Worm (Caenorhabditis elegans): ENCODE measurements around the gene T20B3.1.

Gene T20B3.1

DNA sequence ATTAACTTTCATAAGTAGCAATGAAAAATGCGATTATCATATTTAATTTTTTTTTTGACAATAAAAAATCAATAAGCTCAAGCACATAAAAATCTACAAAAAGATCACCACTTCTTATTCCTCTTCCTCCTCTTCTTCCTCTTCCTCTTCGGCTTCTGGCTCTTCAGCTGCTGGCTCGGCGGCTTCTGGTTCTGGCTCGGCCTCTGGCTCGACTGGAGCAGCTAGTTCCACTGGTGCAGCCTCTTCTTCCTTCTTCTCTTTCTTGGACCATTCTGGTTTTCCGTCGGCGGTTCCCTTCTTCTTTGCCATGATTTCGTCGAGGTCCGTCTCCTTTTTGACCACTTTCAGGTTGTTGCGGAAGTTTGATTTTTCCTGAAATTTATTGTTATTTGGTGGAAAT, 18.3 kb downstream of the T20B3.1 start:
- TF ChIP-seq lin-32 (GFP tag; optimal IDR thresholded peaks at IDR 0.05) = no peak
- no peak for TF ChIP-seq mep-1 (tag; optimal IDR thresholded peaks at IDR 0.05)

DNA sequence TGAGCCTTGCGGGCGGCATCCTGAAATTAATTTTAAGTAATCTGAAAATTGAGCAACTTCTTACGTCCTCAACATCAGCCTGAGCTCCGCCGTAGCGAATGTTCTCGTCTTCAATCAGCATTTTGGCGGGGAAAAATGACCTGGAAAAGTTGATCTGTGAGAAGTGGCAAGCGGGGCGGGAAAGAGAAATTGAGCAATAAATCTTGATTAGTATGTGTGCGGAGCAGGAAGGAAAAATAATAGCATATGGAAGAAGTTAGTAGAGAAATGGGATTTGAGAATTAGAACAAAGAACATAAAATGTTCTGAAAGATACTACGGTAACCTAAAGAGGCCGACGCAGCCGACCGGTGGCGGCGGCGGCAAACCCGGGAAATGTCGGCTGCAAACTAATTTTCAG, 19.6 kb downstream of the T20B3.1 start, which contains the start of gene tni-3:
Gene tni-3, minus strand, starts transcription at position 140 of the 400 bp plus-strand sequence.
- TF ChIP-seq drap-1 (GFP tag; optimal IDR thresholded peaks at IDR 0.05) = no peak

DNA sequence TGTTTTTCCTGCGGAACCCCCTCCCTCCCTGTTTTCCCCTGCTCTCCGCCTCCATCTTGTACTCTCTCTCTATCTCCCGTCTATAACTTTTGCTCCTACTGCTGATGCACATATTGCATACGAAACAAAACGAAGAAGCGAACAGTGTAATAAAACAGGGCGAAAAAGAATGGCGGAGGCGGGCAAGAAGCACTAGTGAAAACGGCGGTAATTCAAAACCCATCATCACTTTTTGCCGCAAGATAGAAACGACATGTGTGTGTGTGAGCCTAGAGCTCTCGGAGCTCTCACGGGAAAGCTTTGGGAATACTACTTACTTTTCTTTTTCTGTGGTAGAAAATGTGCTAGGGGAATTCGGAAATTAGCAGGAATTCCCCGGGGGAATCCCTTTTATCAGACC, 20.7 kb downstream of the T20B3.1 start:
- TF ChIP-seq elt-1 (tag; optimal IDR thresholded peaks at IDR 0.05; ENCODE audit: borderline replicate concordance, insufficient read depth) = no peak
- no peak for TF ChIP-seq ham-2 (GFP tag; optimal IDR thresholded peaks at IDR 0.05)
- no peak for TF ChIP-seq nhr-12 (tag; optimal IDR thresholded peaks at IDR 0.05)
- TF ChIP-seq flh-1 (GFP tag; optimal IDR thresholded peaks at IDR 0.05) = no peak
- no peak for TF ChIP-seq pha-4 (tag; optimal IDR thresholded peaks at IDR 0.05)
- TF ChIP-seq unc-120 (tag; optimal IDR thresholded peaks at IDR 0.05; ENCODE audit: poor library complexity, severe bottlenecking) = no peak
- no peak for TF ChIP-seq drap-1 (GFP tag; optimal IDR thresholded peaks at IDR 0.05)
- TF ChIP-seq nhr-76 (tag; optimal IDR thresholded peaks at IDR 0.05) = no peak
- no peak for TF ChIP-seq nhr-28 (tag; optimal IDR thresholded peaks at IDR 0.05)
- no peak for TF ChIP-seq mab-5 (tag; optimal IDR thresholded peaks at IDR 0.05)
- no peak for TF ChIP-seq blmp-1 (tag; optimal IDR thresholded peaks at IDR 0.05)
- TF ChIP-seq hlh-1 (tag; optimal IDR thresholded peaks at IDR 0.05) = no peak
- no peak for TF ChIP-seq ceh-43 (GFP tag; optimal IDR thresholded peaks at IDR 0.05)

DNA sequence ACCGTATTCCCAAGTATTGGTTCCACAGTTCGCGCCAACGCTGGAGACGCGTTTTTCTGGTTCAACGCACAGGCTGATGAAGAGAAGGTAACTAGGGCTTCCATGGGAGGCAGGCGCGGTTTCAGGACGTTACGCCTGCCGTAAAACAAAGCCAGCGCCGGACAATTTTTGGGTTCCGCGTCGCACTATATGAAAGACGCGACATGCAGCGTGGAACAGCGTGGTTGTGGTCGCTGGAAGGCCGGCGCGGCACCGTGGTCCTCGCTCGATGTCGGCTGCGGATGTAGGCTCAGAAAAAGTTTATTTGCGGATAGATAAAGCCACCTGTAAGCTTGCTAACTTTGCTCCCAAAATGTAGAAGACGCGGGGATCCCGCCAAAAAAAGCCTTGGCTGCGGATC, 23.1 kb downstream of the T20B3.1 start:
- TF ChIP-seq tbx-8 (GFP tag; optimal IDR thresholded peaks at IDR 0.05) (no peak), drap-1 (GFP tag; optimal IDR thresholded peaks at IDR 0.05) (no peak), unc-120 (tag; optimal IDR thresholded peaks at IDR 0.05; ENCODE audit: poor library complexity, severe bottlenecking) (no peak), bed-3 (GFP tag; optimal IDR thresholded peaks at IDR 0.05) (no peak), lin-13 (tag; optimal IDR thresholded peaks at IDR 0.05) (no peak)

DNA sequence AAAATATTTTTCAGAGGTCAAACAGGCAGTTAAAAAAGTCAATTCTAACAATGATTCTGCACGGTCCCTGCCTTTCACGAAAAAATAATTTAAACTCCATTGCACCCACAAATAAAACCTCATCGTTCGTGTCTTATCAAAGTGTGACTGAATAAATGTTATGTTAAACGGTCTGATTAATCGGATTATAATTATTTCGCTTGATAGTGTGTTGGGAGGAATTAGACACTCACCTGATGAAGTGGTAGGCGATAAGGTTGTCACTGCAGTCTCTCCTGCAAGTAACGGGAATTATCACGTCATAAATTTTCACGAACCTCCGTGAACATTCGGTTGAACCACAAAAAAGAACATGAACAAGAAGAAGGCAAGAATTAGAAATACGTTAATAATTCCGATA, 24.9 kb downstream of the T20B3.1 start:
- TF ChIP-seq ham-2 (GFP tag; optimal IDR thresholded peaks at IDR 0.05) (no peak), nhr-28 (tag; optimal IDR thresholded peaks at IDR 0.05) (no peak), mab-5 (tag; optimal IDR thresholded peaks at IDR 0.05) (no peak), sptf-1 (tag; optimal IDR thresholded peaks at IDR 0.05) (no peak), pha-4 (tag; optimal IDR thresholded peaks at IDR 0.05) (no peak), elt-3 (tag; optimal IDR thresholded peaks at IDR 0.05) (no peak), unc-62 (GFP tag; optimal IDR thresholded peaks at IDR 0.05) (no peak), flh-1 (GFP tag; optimal IDR thresholded peaks at IDR 0.05) (no peak), zip-8 (tag; optimal IDR thresholded peaks at IDR 0.05) (no peak), nhr-12 (tag; optimal IDR thresholded peaks at IDR 0.05) (no peak), ztf-11 (tag; optimal IDR thresholded peaks at IDR 0.05) (no peak), sem-2 (GFP tag; optimal IDR thresholded peaks at IDR 0.05) (no peak), ceh-83 (GFP tag; optimal IDR thresholded peaks at IDR 0.05) (no peak)

DNA sequence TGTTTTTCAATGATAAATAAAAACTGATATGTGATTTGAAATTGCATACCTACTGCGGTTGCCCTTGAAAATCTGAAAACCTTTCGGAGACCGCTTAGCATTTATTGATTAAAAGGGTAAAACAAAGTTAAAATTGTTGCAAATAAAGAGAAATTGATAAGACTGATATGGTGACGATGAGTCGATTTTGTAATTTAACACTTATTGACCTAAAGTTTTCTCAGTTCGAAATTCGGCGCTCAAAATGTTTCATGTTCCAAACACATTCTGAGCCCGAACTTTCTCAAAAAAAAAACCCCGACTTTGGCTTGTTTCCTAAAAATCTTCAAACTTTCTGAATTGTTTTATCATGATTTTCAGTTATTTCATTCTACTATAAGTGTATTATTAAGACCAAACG, 25.6 kb downstream of the T20B3.1 start, which contains the start of gene clec-40:
Gene clec-40, minus strand, starts transcription at position 101 of the 400 bp plus-strand sequence.
- TF ChIP-seq flh-1 (GFP tag; optimal IDR thresholded peaks at IDR 0.05) = no peak
- no peak for TF ChIP-seq tbx-8 (GFP tag; optimal IDR thresholded peaks at IDR 0.05)
- TF ChIP-seq cnd-1 (tag; optimal IDR thresholded peaks at IDR 0.05) = no peak
- no peak for TF ChIP-seq lsy-2 (tag; optimal IDR thresholded peaks at IDR 0.05)

DNA sequence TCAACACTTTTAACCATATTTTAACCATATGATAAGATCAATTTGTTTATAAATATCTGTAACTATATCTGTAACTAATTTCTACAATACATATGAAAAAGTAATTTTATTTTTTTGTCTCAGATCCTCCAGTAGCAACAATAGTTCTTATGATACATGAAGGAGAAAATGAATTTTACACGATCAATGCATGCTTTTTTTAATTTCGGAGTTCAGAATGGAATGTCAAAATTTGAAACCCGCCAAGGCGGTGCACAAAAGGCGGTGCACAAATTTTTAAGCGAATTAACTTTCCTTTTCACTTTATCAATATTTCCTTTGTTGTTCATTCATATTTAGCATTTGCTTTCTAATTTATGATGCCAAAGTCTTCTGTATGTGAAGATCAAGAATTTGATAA, 27.6 kb downstream of the T20B3.1 start, which contains the start of gene clec-25:
Gene clec-25, plus strand, starts transcription at position 301 of the 400 bp plus-strand sequence.
- TF ChIP-seq nhr-237 (tag; optimal IDR thresholded peaks at IDR 0.05) = no peak
- no peak for TF ChIP-seq sptf-1 (tag; optimal IDR thresholded peaks at IDR 0.05)
- TF ChIP-seq ceh-39 (tag; optimal IDR thresholded peaks at IDR 0.05) = no peak
- no peak for TF ChIP-seq nhr-76 (tag; optimal IDR thresholded peaks at IDR 0.05)
- no peak for TF ChIP-seq cnd-1 (tag; optimal IDR thresholded peaks at IDR 0.05)
- TF ChIP-seq lin-32 (GFP tag; optimal IDR thresholded peaks at IDR 0.05) = no peak

All from whole organism, mixed stage, embryonic.